Fruit fly (Drosophila melanogaster): Measurements from ENCODE around the gene p38a.

p38a gene

DNA sequence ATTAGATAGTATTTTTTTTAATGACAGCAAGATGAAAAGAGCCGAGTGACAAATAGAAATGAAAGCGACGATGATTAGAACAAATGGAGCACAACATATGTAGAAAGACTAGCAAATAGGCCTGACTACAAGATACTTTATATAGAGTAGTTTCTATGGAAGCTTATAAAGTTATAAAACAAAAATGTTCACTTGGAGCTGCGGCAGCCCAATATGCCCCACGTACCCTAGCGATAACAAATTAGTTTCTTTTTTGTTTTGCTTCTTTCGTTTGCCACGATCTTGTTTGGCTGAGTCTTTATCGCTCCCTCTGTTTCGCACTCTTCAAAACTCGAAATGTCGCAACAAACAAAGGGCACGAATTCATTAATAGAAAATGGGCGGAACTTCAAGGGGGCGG, 51.4 kb downstream of the p38a start (continued):
- no peak for TF ChIP-seq ERR (GFP tag; optimal IDR thresholded peaks at IDR 0.05)
- no peak for TF ChIP-seq pb (GFP tag; optimal IDR thresholded peaks at IDR 0.05)
- no peak for TF ChIP-seq Hr39 (optimal IDR thresholded peaks at IDR 0.05)
- no peak for TF ChIP-seq CG18011 (GFP tag; optimal IDR thresholded peaks at IDR 0.05)
- TF ChIP-seq jing (GFP tag; optimal IDR thresholded peaks at IDR 0.05), result no peak
- no peak for TF ChIP-seq slou (GFP tag; optimal IDR thresholded peaks at IDR 0.05)
- TF ChIP-seq CG17802 (tag; optimal IDR thresholded peaks at IDR 0.05), result no peak
- TF ChIP-seq CG2116 (GFP tag; optimal IDR thresholded peaks at IDR 0.05), result no peak
- no peak for TF ChIP-seq CHES-1-like (GFP tag; optimal IDR thresholded peaks at IDR 0.05)
- no peak for TF ChIP-seq CG15479 (GFP tag; optimal IDR thresholded peaks at IDR 0.05)
- no peak for TF ChIP-seq exex (tag; optimal IDR thresholded peaks at IDR 0.05)
- TF ChIP-seq Dref (GFP tag; IDR thresholded peaks at IDR 0.05), result no peak
- TF ChIP-seq gsb (GFP tag; IDR thresholded peaks at IDR 0.05), result no peak
- TF ChIP-seq tio (GFP tag; optimal IDR thresholded peaks at IDR 0.05), result no peak
- no peak for TF ChIP-seq Atf-2 (GFP tag; optimal IDR thresholded peaks at IDR 0.05)
- TF ChIP-seq unpg (GFP tag; optimal IDR thresholded peaks at IDR 0.05), result peak; percentile 27
- peak; percentile 22 for TF ChIP-seq CG18262 (tag; optimal IDR thresholded peaks at IDR 0.05)
- peak; percentile 2 for TF ChIP-seq Hsf (GFP tag; optimal IDR thresholded peaks at IDR 0.05)
- TF ChIP-seq CG4424 (GFP tag; optimal IDR thresholded peaks at IDR 0.05), result no peak
- no peak for TF ChIP-seq Spps (tag; optimal IDR thresholded peaks at IDR 0.05)
- no peak for TF ChIP-seq aop (GFP tag; IDR thresholded peaks at IDR 0.05)
- no peak for TF ChIP-seq D19A (tag; optimal IDR thresholded peaks at IDR 0.05)
- TF ChIP-seq Hand (GFP tag; optimal IDR thresholded peaks at IDR 0.05), result no peak
- TF ChIP-seq CG10543 (GFP tag; optimal IDR thresholded peaks at IDR 0.05), result no peak
- no peak for TF ChIP-seq CG4404 (GFP tag; IDR thresholded peaks at IDR 0.05)
- TF ChIP-seq Bdp1 (GFP tag; optimal IDR thresholded peaks at IDR 0.05), result no peak
- no peak for TF ChIP-seq cwo (GFP tag; optimal IDR thresholded peaks at IDR 0.05)
- no peak for TF ChIP-seq tap (tag; optimal IDR thresholded peaks at IDR 0.05)
- no peak for TF ChIP-seq fd96Cb (tag; optimal IDR thresholded peaks at IDR 0.05)
- no peak for TF ChIP-seq tll (GFP tag; optimal IDR thresholded peaks at IDR 0.05)
- no peak for TF ChIP-seq CG18764 (GFP tag; optimal IDR thresholded peaks at IDR 0.05)
- no peak for TF ChIP-seq CG12155 (GFP tag; optimal IDR thresholded peaks at IDR 0.05)
- TF ChIP-seq onecut (GFP tag; IDR thresholded peaks at IDR 0.05), result no peak
- no peak for TF ChIP-seq h (optimal IDR thresholded peaks at IDR 0.05)
- no peak for TF ChIP-seq CG33213 (GFP tag; optimal IDR thresholded peaks at IDR 0.05)
- no peak for TF ChIP-seq CG13123 (GFP tag; optimal IDR thresholded peaks at IDR 0.05)
- TF ChIP-seq H2.0 (GFP tag; IDR thresholded peaks at IDR 0.05), result 0 out of 2 replicates have a peak, but pooled peaks have one; percentile 9
- no peak for TF ChIP-seq CG31224 (GFP tag; IDR thresholded peaks at IDR 0.05)
- TF ChIP-seq Lhr (GFP tag; optimal IDR thresholded peaks at IDR 0.05), result no peak
- peak; percentile 46 for TF ChIP-seq Xbp1 (GFP tag; optimal IDR thresholded peaks at IDR 0.05)
- no peak for TF ChIP-seq CG10274 (GFP tag; optimal IDR thresholded peaks at IDR 0.05)
- no peak for TF ChIP-seq ind (GFP tag; optimal IDR thresholded peaks at IDR 0.05)
- no peak for TF ChIP-seq CG12659 (GFP tag; optimal IDR thresholded peaks at IDR 0.05)
- peak; percentile 42 for TF ChIP-seq CG7839 (tag; optimal IDR thresholded peaks at IDR 0.05)
- TF ChIP-seq btn (GFP tag; optimal IDR thresholded peaks at IDR 0.05), result no peak
- TF ChIP-seq eyg (GFP tag; optimal IDR thresholded peaks at IDR 0.05), result no peak
- no peak for TF ChIP-seq CG9727 (GFP tag; optimal IDR thresholded peaks at IDR 0.05)
- peak; percentile 36 for TF ChIP-seq CG11504 (tag; optimal IDR thresholded peaks at IDR 0.05)
- TF ChIP-seq amos (GFP tag; IDR thresholded peaks at IDR 0.05; ENCODE audit: partially characterized antibody), result no peak; the same call in 1 of the 2 replicates
- TF ChIP-seq zen (tag; optimal IDR thresholded peaks at IDR 0.05), result no peak
- TF ChIP-seq gem (tag; optimal IDR thresholded peaks at IDR 0.05), result peak; percentile 43
- TF ChIP-seq lola (GFP tag; optimal IDR thresholded peaks at IDR 0.05), result no peak
